Fruit fly (Drosophila melanogaster) Kc167 (cell line): ENCODE results near the gene Pka-C3.

ENCODE experiments used
- h ChIP-seq: fragments of >200 bp; optimal IDR thresholded peaks from 3 replicates; lab custom pipeline; 2018; ENCODE audit warnings: missing external identifiers
- ttk ChIP-seq: sonication (Bioruptor generic); optimal IDR thresholded peaks from 2 replicates; lab custom pipeline; 2017; ENCODE audit warnings: missing external identifiers

- TF ChIP-seq ttk (lab: Kevin White, UChicago): no peak
- TF ChIP-seq h (lab: Kevin White, UChicago): no peak
Measured at dm6 chr3L:15952909-15953308, 1.7 kb downstream of the Pka-C3 start.
